Fruit fly (Drosophila melanogaster): ENCODE results near the gene Ptpmeg.
A peak's percentile ranks its signal among the peaks of the same experiment; 100 is the strongest.

Ptpmeg gene

DNA sequence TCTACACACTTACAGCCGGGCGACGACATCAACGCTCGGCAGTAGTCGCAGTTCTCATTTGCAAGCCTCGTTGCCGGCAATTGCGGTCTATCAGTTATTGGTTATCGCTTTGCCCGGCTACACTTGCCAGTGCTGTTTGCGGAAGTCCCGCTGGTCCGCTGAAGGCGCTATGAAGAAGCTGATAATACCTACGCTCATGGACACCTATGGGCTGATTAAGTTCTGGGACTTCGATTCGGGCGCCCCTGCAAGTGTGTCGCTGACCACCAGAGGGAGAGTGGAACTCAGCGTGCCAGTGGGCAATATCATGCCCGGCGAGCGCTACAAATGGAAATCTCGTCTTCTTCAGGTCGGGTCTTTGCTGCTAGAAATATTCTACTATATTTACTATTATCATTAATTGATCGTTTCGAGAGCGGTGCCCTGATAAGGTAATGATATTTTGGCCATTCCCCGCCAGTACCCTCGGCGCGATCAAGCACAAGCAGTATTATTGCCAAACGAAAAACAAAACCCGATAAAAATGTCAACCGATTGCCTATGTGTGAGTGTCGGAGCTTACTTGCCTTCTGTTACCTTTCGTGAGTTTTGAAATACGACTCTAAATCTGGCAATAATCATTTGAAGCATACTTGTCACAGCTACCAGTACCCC, 27.8 kb upstream of the Ptpmeg start (continued):
- TF ChIP-seq Sox100B (GFP tag; optimal IDR thresholded peaks at IDR 0.05) (no peak), CG12659 (GFP tag; optimal IDR thresholded peaks at IDR 0.05) (no peak), CG10209 (GFP tag; optimal IDR thresholded peaks at IDR 0.05) (no peak), Sox102F (GFP tag; optimal IDR thresholded peaks at IDR 0.05) (no peak), MESR4 (GFP tag; optimal IDR thresholded peaks at IDR 0.05) (no peak), CG8089 (GFP tag; optimal IDR thresholded peaks at IDR 0.05) (no peak), Hmx (GFP tag; optimal IDR thresholded peaks at IDR 0.05) (no peak), hth (optimal IDR thresholded peaks at IDR 0.05) (no peak), wor (GFP tag; IDR thresholded peaks at IDR 0.05) (no peak), twi (tag; optimal IDR thresholded peaks at IDR 0.05) (no peak), Deaf1 (tag; optimal IDR thresholded peaks at IDR 0.05) (peak; percentile 51), ci (GFP tag; IDR thresholded peaks at IDR 0.05) (0 out of 3 replicates have a peak, but pooled peaks have one; percentile 8), CG17612 (GFP tag; IDR thresholded peaks at IDR 0.05) (no peak), ash1 (GFP tag; optimal IDR thresholded peaks at IDR 0.05) (no peak), jumu (GFP tag; optimal IDR thresholded peaks at IDR 0.05) (no peak), BtbVII (GFP tag; optimal IDR thresholded peaks at IDR 0.05) (peak; percentile 45), gro (GFP tag; optimal IDR thresholded peaks at IDR 0.05) (peak; percentile 32), nerfin-1 (tag; optimal IDR thresholded peaks at IDR 0.05) (no peak), CG10654 (GFP tag; optimal IDR thresholded peaks at IDR 0.05) (no peak), hbn (GFP tag; IDR thresholded peaks at IDR 0.05; ENCODE audit: partially characterized antibody) (no peak), Ets97D (GFP tag; optimal IDR thresholded peaks at IDR 0.05) (no peak), CG14014 (GFP tag; IDR thresholded peaks at IDR 0.05) (no peak), wdn (GFP tag; IDR thresholded peaks at IDR 0.05) (no peak), chinmo (GFP tag; IDR thresholded peaks at IDR 0.05; ENCODE audit: partially characterized antibody) (peak; percentile 82; the same call in 1 of the 4 replicates), psq (GFP tag; optimal IDR thresholded peaks at IDR 0.05) (no peak), CG6765 (GFP tag; optimal IDR thresholded peaks at IDR 0.05) (no peak), Optix (GFP tag; IDR thresholded peaks at IDR 0.05) (no peak), fd96Cb (tag; optimal IDR thresholded peaks at IDR 0.05) (no peak), Hand (GFP tag; optimal IDR thresholded peaks at IDR 0.05) (no peak), CG17802 (tag; optimal IDR thresholded peaks at IDR 0.05) (no peak), slp2 (GFP tag; optimal IDR thresholded peaks at IDR 0.05) (no peak), Hey (tag; optimal IDR thresholded peaks at IDR 0.05) (peak; percentile 15), run (tag; optimal IDR thresholded peaks at IDR 0.05) (no peak), Dbx (GFP tag; IDR thresholded peaks at IDR 0.05) (peak; percentile 28; the same call in 1 of the 3 replicates), zen (tag; optimal IDR thresholded peaks at IDR 0.05) (peak; percentile 20), ind (GFP tag; optimal IDR thresholded peaks at IDR 0.05) (no peak), CG1792 (GFP tag; optimal IDR thresholded peaks at IDR 0.05) (no peak), Taf1 (GFP tag; IDR thresholded peaks at IDR 0.05) (no peak), HLH3B (GFP tag; IDR thresholded peaks at IDR 0.05) (no peak), CG8388 (GFP tag; optimal IDR thresholded peaks at IDR 0.05) (no peak), so (GFP tag; IDR thresholded peaks at IDR 0.05) (0 out of 3 replicates have a peak, but pooled peaks have one; percentile 33), CG3847 (GFP tag; IDR thresholded peaks at IDR 0.05) (0 out of 2 replicates have a peak, but pooled peaks have one; percentile 9), CG13287 (GFP tag; IDR thresholded peaks at IDR 0.05; ENCODE audit: partially characterized antibody) (no peak), tx (GFP tag; optimal IDR thresholded peaks at IDR 0.05) (no peak), Adf1 (GFP tag; IDR thresholded peaks at IDR 0.05) (peak; percentile 21; the same call in 1 of the 2 replicates), CG11695 (GFP tag; IDR thresholded peaks at IDR 0.05) (no peak)

All from whole organism, embryonic.